Worm (Caenorhabditis elegans) whole organism, late embryonic: Measurements from ENCODE around the gene C38C3.4.

Experiments
- C38D4.7 ChIP-seq: fragments of 200-800 bp; sonication (Bioruptor generic); optimal IDR thresholded peaks from 2 replicates; lab custom pipeline; 2018; ENCODE audit warnings: mild to moderate bottlenecking, missing genetic modification characterization, moderate library complexity, missing compliant biosample characterization
- F13H6.1 ChIP-seq: sonication (generic microtip); optimal IDR thresholded peaks from 2 replicates; lab custom pipeline; 2016; ENCODE audit warnings: missing genetic modification characterization, missing compliant biosample characterization
- K02D7.2 ChIP-seq: sonication (generic microtip); optimal IDR thresholded peaks from 2 replicates; lab custom pipeline; 2017; ENCODE audit warnings: mild to moderate bottlenecking, missing genetic modification characterization, missing compliant biosample characterization
- T23F11.4 ChIP-seq: fragments of 200-800 bp; sonication (Bioruptor generic); optimal IDR thresholded peaks from 2 replicates; lab custom pipeline; 2018; ENCODE audit warnings: mild to moderate bottlenecking, missing genetic modification characterization, missing compliant biosample characterization
- Y22D7AL.16 ChIP-seq: sonication (generic microtip); optimal IDR thresholded peaks from 2 replicates; lab custom pipeline; 2016; ENCODE audit warnings: missing genetic modification characterization, missing compliant biosample characterization
- ahr-1 ChIP-seq: sonication (generic microtip); optimal IDR thresholded peaks from 2 replicates; lab custom pipeline; 2016; ENCODE audit warnings: missing genetic modification characterization, missing compliant biosample characterization
- ama-1 ChIP-seq: fragments of 150-350 bp; optimal IDR thresholded peaks from 2 replicates; lab custom pipeline; 2014
- ceh-14 ChIP-seq: sonication (generic microtip); optimal IDR thresholded peaks from 2 replicates; lab custom pipeline; 2016; ENCODE audit warnings: missing genotype, missing genetic modification characterization, missing compliant biosample characterization
- ceh-2 ChIP-seq: sonication (generic microtip); optimal IDR thresholded peaks from 2 replicates; lab custom pipeline; 2016; ENCODE audit warnings: missing genotype, missing genetic modification characterization, missing compliant biosample characterization
- ceh-30 ChIP-seq: fragments of 150-350 bp; optimal IDR thresholded peaks from 2 replicates; lab custom pipeline; 2014; ENCODE audit warnings: missing biosample characterization, missing genetic modification characterization
- ceh-31 ChIP-seq: sonication (generic microtip); optimal IDR thresholded peaks from 2 replicates; lab custom pipeline; 2016; ENCODE audit warnings: missing genetic modification characterization, missing compliant biosample characterization
- ceh-48 ChIP-seq: sonication (generic microtip); optimal IDR thresholded peaks from 2 replicates; lab custom pipeline; 2016; ENCODE audit warnings: missing genetic modification characterization, inconsistent platforms, missing compliant biosample characterization
- dmd-4 ChIP-seq: sonication (generic microtip); optimal IDR thresholded peaks from 2 replicates; lab custom pipeline; 2016; ENCODE audit warnings: borderline replicate concordance, missing genetic modification characterization, missing compliant biosample characterization
- dve-1 ChIP-seq: sonication (generic microtip); optimal IDR thresholded peaks from 2 replicates; lab custom pipeline; 2017; ENCODE audit warnings: antibody characterized with exemption, mild to moderate bottlenecking, missing genetic modification characterization, missing compliant biosample characterization
- elt-2 ChIP-seq: sonication (generic microtip); optimal IDR thresholded peaks from 2 replicates; lab custom pipeline; 2016; ENCODE audit warnings: missing genetic modification reagents, missing genetic modification characterization, missing compliant biosample characterization
- fax-1 ChIP-seq: sonication (generic microtip); optimal IDR thresholded peaks from 2 replicates; lab custom pipeline; 2016; ENCODE audit warnings: missing genotype, missing genetic modification characterization, missing compliant biosample characterization
- gmeb-2 ChIP-seq: sonication (generic microtip); optimal IDR thresholded peaks from 2 replicates; lab custom pipeline; 2016; ENCODE audit warnings: missing genetic modification characterization, inconsistent platforms, missing compliant biosample characterization
- hlh-13 ChIP-seq: fragments of 200-800 bp; sonication (Bioruptor generic); optimal IDR thresholded peaks from 2 replicates; lab custom pipeline; 2018; ENCODE audit warnings: mild to moderate bottlenecking, missing genetic modification characterization, missing compliant biosample characterization
- hlh-30 ChIP-seq: sonication (generic microtip); optimal IDR thresholded peaks from 2 replicates; lab custom pipeline; 2017; ENCODE audit warnings: antibody characterized with exemption, missing genetic modification characterization, missing compliant biosample characterization; ENCODE audit not compliant: insufficient read depth
- hlh-6 ChIP-seq: sonication (generic microtip); optimal IDR thresholded peaks from 2 replicates; lab custom pipeline; 2016; ENCODE audit warnings: missing genotype, missing genetic modification characterization, missing compliant biosample characterization
- madf-2 ChIP-seq: sonication (generic microtip); optimal IDR thresholded peaks from 2 replicates; lab custom pipeline; 2017; ENCODE audit warnings: missing genetic modification characterization, missing compliant biosample characterization
- mec-3 ChIP-seq: sonication (generic microtip); optimal IDR thresholded peaks from 2 replicates; lab custom pipeline; 2016; ENCODE audit warnings: borderline replicate concordance, missing genetic modification characterization, missing compliant biosample characterization
- nfya-1 ChIP-seq: sonication (generic microtip); optimal IDR thresholded peaks from 2 replicates; lab custom pipeline; 2017; ENCODE audit warnings: missing genetic modification characterization, mild to moderate bottlenecking, missing compliant biosample characterization, antibody characterized with exemption, moderate library complexity
- nhr-11 ChIP-seq: fragments of 150-350 bp; optimal IDR thresholded peaks from 2 replicates; lab custom pipeline; 2014; ENCODE audit warnings: missing biosample characterization, missing genetic modification characterization
- nhr-232 ChIP-seq: sonication (generic microtip); optimal IDR thresholded peaks from 2 replicates; lab custom pipeline; 2016; ENCODE audit warnings: missing genetic modification characterization, missing compliant biosample characterization
- pat-9 ChIP-seq: fragments of 200-800 bp; sonication (Bioruptor generic); optimal IDR thresholded peaks from 2 replicates; lab custom pipeline; 2018; ENCODE audit warnings: mild to moderate bottlenecking, missing genetic modification characterization, moderate library complexity, missing compliant biosample characterization
- pax-1 ChIP-seq: fragments of 150-350 bp; optimal IDR thresholded peaks from 2 replicates; lab custom pipeline; 2014; ENCODE audit warnings: missing biosample characterization, missing genetic modification characterization
- pha-4 ChIP-seq: fragments of 150-350 bp; optimal IDR thresholded peaks from 2 replicates; lab custom pipeline; 2018; ENCODE audit warnings: missing biosample characterization, missing genetic modification reagents, missing genetic modification characterization
- pros-1 ChIP-seq: fragments of 150-350 bp; optimal IDR thresholded peaks from 2 replicates; lab custom pipeline; 2014; ENCODE audit warnings: missing biosample characterization, missing genetic modification reagents, missing genetic modification characterization
- ref-2 ChIP-seq: sonication (generic microtip); optimal IDR thresholded peaks from 2 replicates; lab custom pipeline; 2016; ENCODE audit warnings: missing genetic modification characterization, missing compliant biosample characterization
- sdc-2 ChIP-seq: sonication (generic microtip); optimal IDR thresholded peaks from 2 replicates; lab custom pipeline; 2016; ENCODE audit warnings: missing genotype, missing genetic modification characterization, missing compliant biosample characterization
- syd-9 ChIP-seq: sonication (generic microtip); optimal IDR thresholded peaks from 2 replicates; lab custom pipeline; 2016; ENCODE audit warnings: mild to moderate bottlenecking, missing genetic modification characterization, moderate library complexity, missing compliant biosample characterization
- tbx-2 ChIP-seq: sonication (generic microtip); optimal IDR thresholded peaks from 2 replicates; lab custom pipeline; 2016; ENCODE audit warnings: missing genetic modification characterization, missing compliant biosample characterization
- unc-55 ChIP-seq: sonication (generic microtip); optimal IDR thresholded peaks from 2 replicates; lab custom pipeline; 2017; ENCODE audit warnings: missing biosample characterization, missing genetic modification reagents, missing genetic modification characterization
- unc-86 ChIP-seq: sonication (generic microtip); optimal IDR thresholded peaks from 2 replicates; lab custom pipeline; 2016; ENCODE audit warnings: missing genetic modification characterization, missing compliant biosample characterization
- zip-5 ChIP-seq: sonication (generic microtip); optimal IDR thresholded peaks from 2 replicates; lab custom pipeline; 2016; ENCODE audit warnings: missing genetic modification characterization, missing compliant biosample characterization

C38C3.4 gene

DNA sequence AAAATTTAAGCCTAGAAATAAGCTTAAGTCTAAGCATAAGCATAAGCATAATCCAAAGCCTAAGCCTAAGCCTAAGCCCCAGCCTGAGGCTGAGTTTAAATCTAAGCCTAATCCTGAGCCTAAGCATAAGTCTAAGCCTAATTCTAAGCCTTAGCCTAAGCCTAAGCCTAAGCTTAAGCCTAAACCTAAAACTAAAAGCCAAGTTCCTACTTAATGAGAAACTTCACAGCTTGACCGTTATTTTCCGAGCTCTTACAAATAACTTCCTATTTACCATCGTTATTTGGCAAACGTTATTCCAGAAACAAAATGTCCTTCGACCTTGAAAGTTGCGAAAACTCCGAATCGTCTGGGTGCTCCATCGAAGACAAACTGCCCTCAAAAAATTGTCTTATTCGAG is at the start of gene C38C3.4:
C38C3.4 (plus strand) TSS at position 301 of the 400 bp plus-strand sequence.
- TF ChIP-seq sdc-2 (tag; lab: Kevin White, UChicago) (no peak), dve-1 (tag; lab: Kevin White, UChicago) (peak; percentile 42), hlh-13 (GFP tag; lab: Kevin White, UChicago) (no peak), nhr-11 (tag; lab: Kevin White, UChicago) (no peak), fax-1 (no peak), nhr-232 (tag; lab: Kevin White, UChicago) (no peak)

DNA sequence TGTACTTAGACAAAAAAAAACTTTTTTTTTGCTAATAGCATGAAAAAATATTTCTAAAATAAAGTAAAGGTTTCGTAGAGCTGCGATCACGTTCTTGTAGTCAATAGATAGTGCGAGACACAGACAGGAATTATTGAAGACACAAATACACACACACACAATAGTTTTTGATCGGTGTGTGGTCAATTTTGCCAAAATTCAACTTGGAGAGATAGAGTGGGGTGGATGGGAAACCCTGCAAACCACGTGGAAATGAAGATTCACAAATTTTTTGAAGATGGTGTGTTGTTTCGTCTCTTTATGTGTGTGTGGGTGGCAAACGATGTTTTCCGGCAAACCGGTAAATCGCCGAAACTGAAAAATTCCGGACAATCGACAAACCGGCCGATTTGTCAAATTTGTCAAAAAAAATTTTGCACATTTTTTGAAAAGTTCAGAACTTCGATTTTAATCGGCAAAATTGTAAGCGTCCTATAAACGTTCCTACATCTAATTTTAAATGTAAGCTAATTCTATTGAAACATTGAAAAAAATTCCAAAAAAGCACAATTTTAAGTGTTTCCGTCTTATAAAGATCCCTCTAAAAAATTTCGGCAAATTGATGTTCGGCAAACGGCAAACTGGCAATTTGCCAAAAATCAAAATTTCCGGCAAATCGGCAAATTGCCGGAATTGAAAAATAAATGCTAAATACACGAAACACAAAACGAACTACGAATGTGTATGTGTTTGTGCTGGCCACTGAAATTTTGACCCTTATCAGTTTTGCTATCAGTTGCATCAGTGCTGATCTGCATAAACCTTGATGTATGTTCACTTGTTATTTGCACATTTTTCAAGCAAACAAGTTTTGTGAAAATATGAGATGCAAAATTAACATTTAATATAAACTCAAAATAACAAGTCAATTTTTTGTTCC is 49.1 kb upstream of the C38C3.4 start:
- TF ChIP-seq hlh-6 (tag; lab: Kevin White, UChicago) (no peak), elt-2 (peak; percentile 75)

DNA sequence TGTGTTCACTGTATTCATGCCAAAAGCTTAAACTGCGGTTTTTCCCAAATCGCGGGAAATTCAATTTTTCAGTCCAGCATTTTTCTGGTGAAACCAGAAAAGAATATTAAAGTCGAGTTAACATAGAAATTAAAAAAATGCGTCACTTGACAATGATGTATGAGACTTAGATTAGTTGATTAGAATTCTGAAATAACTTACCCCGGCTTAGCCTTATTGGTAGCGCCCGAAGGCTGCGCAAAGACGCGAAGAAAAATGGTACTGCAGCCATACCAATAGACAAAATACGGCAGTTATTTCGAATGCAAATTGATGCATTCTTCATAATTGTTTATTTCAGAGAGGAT is 48.5 kb upstream of the C38C3.4 start:
- TF ChIP-seq C38D4.7 (GFP tag; lab: Kevin White, UChicago) (no peak), dmd-4 (tag; lab: Kevin White, UChicago) (no peak), hlh-6 (tag; lab: Kevin White, UChicago) (no peak), unc-86 (tag; lab: Kevin White, UChicago) (no peak), ref-2 (tag; lab: Kevin White, UChicago) (no peak), elt-2 (no peak), hlh-13 (GFP tag; lab: Kevin White, UChicago) (no peak), hlh-30 (tag; lab: Kevin White, UChicago) (no peak)

DNA sequence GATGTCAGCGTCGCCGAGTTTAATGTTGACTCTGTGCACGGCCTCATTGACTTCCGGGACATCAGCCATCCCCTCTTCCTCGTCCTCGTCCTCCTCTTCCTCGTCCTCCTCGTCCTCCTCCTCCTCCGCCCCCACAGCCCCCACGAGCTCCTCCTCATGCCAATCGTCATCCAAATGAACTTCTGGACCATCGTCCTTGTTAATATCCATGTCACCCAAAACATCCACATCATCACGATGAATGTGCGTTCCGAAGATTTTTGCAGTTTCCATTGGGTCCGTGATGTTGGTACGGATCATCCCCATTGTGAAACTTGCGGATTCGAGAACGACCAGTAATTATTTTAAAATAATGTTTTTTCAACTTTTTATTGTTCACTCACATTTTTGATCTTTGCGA is 47.4 kb upstream of the C38C3.4 start:
- no peak for TF ChIP-seq pha-4
- TF ChIP-seq pros-1 (tag; lab: Kevin White, UChicago) = no peak
- TF ChIP-seq hlh-30 (tag; lab: Kevin White, UChicago) = no peak
- no peak for TF ChIP-seq ahr-1 (tag; lab: Kevin White, UChicago)
- no peak for TF ChIP-seq ceh-48
- no peak for TF ChIP-seq F13H6.1
- TF ChIP-seq madf-2 (tag; lab: Kevin White, UChicago) = no peak
- TF ChIP-seq ceh-14 = no peak
- TF ChIP-seq ceh-2 (tag; lab: Kevin White, UChicago) = no peak
- no peak for TF ChIP-seq unc-55
- TF ChIP-seq Y22D7AL.16 = no peak
- no peak for TF ChIP-seq syd-9 (tag; lab: Kevin White, UChicago)
- no peak for TF ChIP-seq zip-5 (tag; lab: Kevin White, UChicago)

DNA sequence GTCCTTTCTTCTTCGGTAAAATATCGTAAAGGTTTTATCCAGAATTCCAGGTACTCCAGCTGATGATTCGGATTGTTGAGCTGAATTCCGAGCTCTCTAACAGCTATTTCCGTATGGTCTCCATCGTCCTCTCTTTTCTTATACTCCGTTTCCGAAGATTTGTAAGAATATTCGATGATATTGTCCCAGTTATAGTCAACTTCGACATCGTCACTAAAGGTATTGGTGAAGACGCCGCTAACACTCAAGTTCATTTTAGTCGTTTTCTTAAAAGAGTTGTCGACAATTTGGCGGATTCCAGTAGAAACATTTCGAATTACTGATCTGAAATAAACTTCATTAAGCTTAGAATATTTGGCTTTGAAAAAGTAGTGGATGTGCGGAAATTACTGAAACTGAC is 46.7 kb upstream of the C38C3.4 start:
- no peak for TF ChIP-seq ceh-2 (tag; lab: Kevin White, UChicago)
- no peak for TF ChIP-seq ceh-30 (tag; lab: Kevin White, UChicago)
- no peak for TF ChIP-seq T23F11.4 (GFP tag; lab: Kevin White, UChicago)
- TF ChIP-seq gmeb-2 (tag; lab: Kevin White, UChicago) = no peak
- no peak for TF ChIP-seq pat-9 (tag; lab: Kevin White, UChicago)
- TF ChIP-seq, all 69 proteins: peak for 0

DNA sequence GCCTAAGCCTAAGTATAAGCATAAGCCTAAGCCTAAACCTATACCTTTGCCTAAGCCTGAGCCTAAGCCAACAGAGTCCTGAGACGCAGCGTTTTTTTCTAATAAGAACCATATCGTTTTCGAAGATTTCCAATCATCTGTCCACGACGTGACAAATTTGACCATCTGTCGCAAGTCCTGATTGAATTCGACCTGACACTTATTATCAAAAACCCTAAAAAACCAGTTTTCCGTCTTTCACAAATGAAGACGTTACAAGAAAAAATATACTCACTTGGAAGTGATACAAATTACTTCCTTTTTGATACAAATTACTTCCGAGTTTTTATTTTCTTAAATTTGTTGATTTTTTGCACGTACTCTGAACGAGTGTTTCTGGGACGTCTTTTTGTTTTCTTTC is 43.6 kb upstream of the C38C3.4 start:
- no peak for TF ChIP-seq K02D7.2 (tag; lab: Kevin White, UChicago)
- TF ChIP-seq zip-5 (tag; lab: Kevin White, UChicago) = no peak
- no peak for TF ChIP-seq mec-3 (tag; lab: Kevin White, UChicago)
- TF ChIP-seq ceh-31 (tag; lab: Kevin White, UChicago) = no peak
- no peak for TF ChIP-seq gmeb-2 (tag; lab: Kevin White, UChicago)
- no peak for TF ChIP-seq unc-86 (tag; lab: Kevin White, UChicago)
- TF ChIP-seq pax-1 = no peak
- TF ChIP-seq ceh-14 = no peak
- no peak for TF ChIP-seq ama-1 (lab: Kevin White, UChicago)
- TF ChIP-seq madf-2 (tag; lab: Kevin White, UChicago) = no peak
- TF ChIP-seq unc-55 = no peak
- TF ChIP-seq sdc-2 (tag; lab: Kevin White, UChicago) = no peak
- TF ChIP-seq tbx-2 (tag; lab: Kevin White, UChicago) = no peak
- no peak for TF ChIP-seq F13H6.1
- TF ChIP-seq nfya-1 (tag; lab: Kevin White, UChicago) = no peak
